Worm (Caenorhabditis elegans) whole organism, mixed stage, embryonic: ENCODE measurements around the gene C01G10.6.

Experiments used
- ceh-39 ChIP-seq: fragments of 150-350 bp; optimal IDR thresholded peaks from 2 replicates; lab custom pipeline; 2014; ENCODE audit warnings: missing biosample characterization, missing genetic modification characterization
- ceh-83 ChIP-seq: fragments of 200-800 bp; sonication (Bioruptor generic); optimal IDR thresholded peaks from 2 replicates; lab custom pipeline; 2018; ENCODE audit warnings: mild to moderate bottlenecking, missing genetic modification characterization, missing compliant biosample characterization
- elt-3 ChIP-seq: fragments of 150-350 bp; optimal IDR thresholded peaks from 2 replicates; lab custom pipeline; 2014; ENCODE audit warnings: missing biosample characterization, missing genetic modification characterization
- ham-2 ChIP-seq: fragments of 200-800 bp; sonication (Bioruptor generic); optimal IDR thresholded peaks from 2 replicates; lab custom pipeline; 2018; ENCODE audit warnings: mild to moderate bottlenecking, missing genetic modification characterization, missing compliant biosample characterization
- hlh-1 ChIP-seq: fragments of 150-350 bp; optimal IDR thresholded peaks from 2 replicates; lab custom pipeline; 2014; ENCODE audit warnings: missing biosample characterization, missing genetic modification reagents, missing genetic modification characterization
- mab-5 ChIP-seq: fragments of 150-350 bp; optimal IDR thresholded peaks from 2 replicates; lab custom pipeline; 2014; ENCODE audit warnings: missing biosample characterization, missing genetic modification characterization
- nhr-12 ChIP-seq: fragments of 150-350 bp; optimal IDR thresholded peaks from 2 replicates; lab custom pipeline; 2014; ENCODE audit warnings: missing biosample characterization, missing genetic modification characterization
- nhr-237 ChIP-seq: fragments of 150-350 bp; optimal IDR thresholded peaks from 2 replicates; lab custom pipeline; 2014; ENCODE audit warnings: missing biosample characterization, missing genetic modification characterization
- nhr-28 ChIP-seq: fragments of 150-350 bp; optimal IDR thresholded peaks from 2 replicates; lab custom pipeline; 2014; ENCODE audit warnings: missing biosample characterization, missing genetic modification characterization
- nhr-76 ChIP-seq: sonication (generic microtip); optimal IDR thresholded peaks from 2 replicates; lab custom pipeline; 2017; ENCODE audit warnings: missing biosample characterization, missing genetic modification characterization
- pha-4 ChIP-seq: fragments of 150-350 bp; optimal IDR thresholded peaks from 2 replicates; lab custom pipeline; 2018; ENCODE audit warnings: missing biosample characterization, missing genetic modification reagents, missing genetic modification characterization
- sem-2 ChIP-seq: fragments of 200-800 bp; sonication (Bioruptor generic); optimal IDR thresholded peaks from 2 replicates; lab custom pipeline; 2018; ENCODE audit warnings: mild to moderate bottlenecking, missing genetic modification characterization, missing compliant biosample characterization
- snpc-4 ChIP-seq: fragments of 150-350 bp; optimal IDR thresholded peaks from 2 replicates; lab custom pipeline; 2014; ENCODE audit warnings: missing biosample characterization, missing genetic modification characterization
- unc-62 ChIP-seq: fragments of 150-350 bp; optimal IDR thresholded peaks from 2 replicates; lab custom pipeline; 2014; ENCODE audit warnings: missing biosample characterization, missing genetic modification reagents, missing genetic modification characterization

DNA sequence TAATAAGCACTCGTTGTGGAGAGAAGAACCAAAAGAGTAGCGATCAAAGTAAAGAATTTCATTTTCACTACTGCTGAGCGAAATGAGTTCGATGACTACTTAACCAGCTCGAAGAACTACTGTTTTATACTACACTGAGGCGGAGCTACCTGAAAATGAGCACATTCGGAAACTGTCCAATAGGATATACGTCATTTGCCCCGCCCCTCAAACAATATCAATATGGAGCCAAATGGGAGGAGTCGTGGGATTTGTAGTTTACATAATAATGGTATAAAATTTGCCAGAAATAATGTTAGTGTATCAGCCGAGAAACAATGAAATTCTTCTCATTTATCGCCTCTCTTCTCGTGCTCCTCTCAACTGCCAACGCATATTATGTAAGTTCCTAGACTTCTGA is 2.0 kb downstream of the C01G10.6 start, which contains the start of the genes C01G10.5 and C01G10.4:
- no peak for TF ChIP-seq nhr-28 (tag; lab: Kevin White, UChicago)
- no peak for TF ChIP-seq unc-62 (GFP tag; lab: Kevin White, UChicago)
- TF ChIP-seq ham-2 (GFP tag; lab: Kevin White, UChicago) = no peak
- TF ChIP-seq pha-4 (tag; lab: Kevin White, UChicago) = no peak
- TF ChIP-seq sem-2 (GFP tag; lab: Kevin White, UChicago) = no peak
- no peak for TF ChIP-seq elt-3 (tag; lab: Kevin White, UChicago)
- no peak for TF ChIP-seq ceh-39 (tag; lab: Kevin White, UChicago)
- TF ChIP-seq snpc-4 (tag; lab: Kevin White, UChicago) = no peak
- TF ChIP-seq mab-5 (tag; lab: Kevin White, UChicago) = no peak
- TF ChIP-seq ceh-83 (GFP tag; lab: Kevin White, UChicago) = no peak
- TF ChIP-seq hlh-1 (tag; lab: Kevin White, UChicago) = no peak
- TF ChIP-seq nhr-12 (tag; lab: Kevin White, UChicago) = no peak
- no peak for TF ChIP-seq nhr-76
- no peak for TF ChIP-seq nhr-237 (tag; lab: Kevin White, UChicago)
